Worm (Caenorhabditis elegans): ENCODE data around the gene K11H12.6.

K11H12.6 gene

ce11 chrIV:657046-657445, 10.0 kb upstream of the K11H12.6 start:
- TF ChIP-seq Y116A8C.19 (tag; optimal IDR thresholded peaks at IDR 0.05; ENCODE audit: borderline replicate concordance): no peak
- TF ChIP-seq isw-1 (GFP tag; IDR thresholded peaks at IDR 0.05): no peak
- no peak for TF ChIP-seq dsc-1 (tag; optimal IDR thresholded peaks at IDR 0.05)
- TF ChIP-seq lin-14 (GFP tag; optimal IDR thresholded peaks at IDR 0.05): no peak
- TF ChIP-seq pag-3 (tag; optimal IDR thresholded peaks at IDR 0.05; ENCODE audit: borderline replicate concordance, insufficient read depth): no peak
- TF ChIP-seq C34B4.2 (tag; optimal IDR thresholded peaks at IDR 0.05): no peak
- TF ChIP-seq mep-1 (tag; optimal IDR thresholded peaks at IDR 0.05): no peak
- no peak for TF ChIP-seq ztf-11 (tag; optimal IDR thresholded peaks at IDR 0.05)
- no peak for TF ChIP-seq ceh-88 (GFP tag; IDR thresholded peaks at IDR 0.05)
- no peak for TF ChIP-seq nhr-84 (tag; optimal IDR thresholded peaks at IDR 0.05)

- TF ChIP-seq fkh-10 (GFP tag; optimal IDR thresholded peaks at IDR 0.05) (no peak), hlh-4 (tag; optimal IDR thresholded peaks at IDR 0.05) (no peak), lsy-2 (tag; optimal IDR thresholded peaks at IDR 0.05) (peak; percentile 86 to 88), lir-3 (tag; optimal IDR thresholded peaks at IDR 0.05; ENCODE audit: poor library complexity) (peak; percentile 53), C34B4.2 (tag; optimal IDR thresholded peaks at IDR 0.05) (no peak), egl-27 (tag; optimal IDR thresholded peaks at IDR 0.05) (no peak), hlh-17 (GFP tag; optimal IDR thresholded peaks at IDR 0.05; ENCODE audit: borderline replicate concordance) (no peak), vab-15 (tag; optimal IDR thresholded peaks at IDR 0.05) (no peak), sup-37 (GFP tag; optimal IDR thresholded peaks at IDR 0.05) (peak; percentile 60), nhr-12 (tag; optimal IDR thresholded peaks at IDR 0.05) (no peak), elt-2 (tag; optimal IDR thresholded peaks at IDR 0.05) (no peak), xbp-1 (tag; optimal IDR thresholded peaks at IDR 0.05) (peak; percentile 75), fkh-4 (tag; optimal IDR thresholded peaks at IDR 0.05; ENCODE audit: borderline replicate concordance) (no peak), ztf-4 (tag; optimal IDR thresholded peaks at IDR 0.05) (peak; percentile 49), swsn-7 (tag; optimal IDR thresholded peaks at IDR 0.05) (peak; percentile 88), mab-9 (GFP tag; IDR thresholded peaks at IDR 0.05) (no peak), nhr-47 (tag; optimal IDR thresholded peaks at IDR 0.05) (peak; percentile 89), nhr-77 (tag; optimal IDR thresholded peaks at IDR 0.05) (peak; percentile 24), C04F5.9 (tag; optimal IDR thresholded peaks at IDR 0.05) (peak; percentile 59), grh-1 (GFP tag; IDR thresholded peaks at IDR 0.05) (peak; percentile 70), ets-5 (GFP tag; IDR thresholded peaks at IDR 0.05) (no peak), pqm-1 (tag; optimal IDR thresholded peaks at IDR 0.05) (no peak), egl-13 (tag; optimal IDR thresholded peaks at IDR 0.05) (peak; percentile 7), mep-1 (tag; optimal IDR thresholded peaks at IDR 0.05) (peak; percentile 65), mef-2 (tag; optimal IDR thresholded peaks at IDR 0.05) (no peak), nhr-84 (tag; optimal IDR thresholded peaks at IDR 0.05) (no peak), Y116A8C.19 (tag; optimal IDR thresholded peaks at IDR 0.05; ENCODE audit: borderline replicate concordance) (no peak), nhr-85 (tag) (peak; percentile 80), isw-1 (GFP tag; IDR thresholded peaks at IDR 0.05) (peak; percentile 21; the same call in 1 of the 2 replicates), unc-30 (tag; optimal IDR thresholded peaks at IDR 0.05) (no peak), blmp-1 (tag; optimal IDR thresholded peaks at IDR 0.05) (no peak), sox-4 (tag; optimal IDR thresholded peaks at IDR 0.05) (peak; percentile 23), dsc-1 (tag; optimal IDR thresholded peaks at IDR 0.05) (peak; percentile 88), unc-62 (GFP tag; optimal IDR thresholded peaks at IDR 0.05) (no peak), nhr-76 (tag; optimal IDR thresholded peaks at IDR 0.05) (no peak), lin-15B (tag; optimal IDR thresholded peaks at IDR 0.05) (peak; percentile 22), snu-23 (GFP tag; optimal IDR thresholded peaks at IDR 0.05) (peak; percentile 86), mdl-1 (tag; optimal IDR thresholded peaks at IDR 0.05) (peak in 1 of 2 experiments; percentile 52), alr-1 (tag; optimal IDR thresholded peaks at IDR 0.05; ENCODE audit: borderline replicate concordance) (no peak), ces-1 (GFP tag; optimal IDR thresholded peaks at IDR 0.05) (no peak), unc-86 (tag; optimal IDR thresholded peaks at IDR 0.05) (peak; percentile 51), ceh-82 (tag; optimal IDR thresholded peaks at IDR 0.05) (peak; percentile 56 to 77 (median 59)), skn-1 (tag; optimal IDR thresholded peaks at IDR 0.05) (peak; percentile 35), aha-1 (tag; optimal IDR thresholded peaks at IDR 0.05) (no peak), ceh-63 (GFP tag; optimal IDR thresholded peaks at IDR 0.05) (no peak), elt-3 (tag; optimal IDR thresholded peaks at IDR 0.05) (peak in 1 of 6 experiments; percentile 22)
Measured at ce11 chrIV:657932-658331, 9.2 kb upstream of the K11H12.6 start.
